Fruit fly (Drosophila melanogaster) S2 (cell line): Measurements from ENCODE around the gene Cdc6.

Experiments used
- CG8478 ChIP-seq: fragments of >200 bp; optimal IDR thresholded peaks from 2 replicates; lab custom pipeline; 2018
- CTCF ChIP-seq, 2 experiments: fragments of >200 bp; optimal IDR thresholded peaks; 2 replicates each; lab custom pipeline; 2018

DNA sequence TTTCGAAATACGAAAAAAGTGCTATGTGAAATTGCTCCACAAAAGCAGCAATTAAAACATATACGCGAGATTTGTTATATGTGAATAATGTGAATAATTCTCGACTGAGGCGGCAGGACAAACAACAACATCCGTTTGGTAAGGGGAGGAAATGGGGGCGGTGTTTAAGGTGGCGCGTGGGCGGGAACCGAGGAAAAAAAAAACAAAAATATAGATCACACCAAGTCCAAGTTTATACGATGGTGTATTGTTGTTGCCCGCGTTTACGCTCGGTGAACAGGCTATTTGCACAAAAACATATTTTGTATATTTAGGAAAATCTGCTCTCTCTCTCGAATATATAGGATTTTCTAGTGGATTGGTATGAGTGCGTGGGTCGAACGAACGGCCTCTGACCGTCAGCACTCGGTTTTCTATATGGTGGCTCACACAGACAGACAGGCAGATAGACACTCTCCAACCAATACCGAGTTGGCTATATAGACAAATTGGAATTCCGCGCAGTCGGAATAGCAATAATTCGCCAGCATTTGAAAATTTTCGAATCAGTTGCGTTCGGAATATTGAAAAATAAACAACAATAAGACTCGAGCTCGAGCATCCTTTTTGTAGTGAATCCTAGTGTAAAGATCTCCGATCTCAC is 4.0 kb downstream of the Cdc6 start:
- TF ChIP-seq CG8478 (lab: Kevin White, UChicago) (no peak), CTCF (optimal IDR thresholded peaks at IDR 0.05; lab: Kevin White, UChicago) (no peak)
